Worm (Caenorhabditis elegans) whole organism, L4 larva: ENCODE results near the gene ttn-1.

ENCODE experiments used
- F37D6.2 ChIP-seq: sonication (generic microtip); optimal IDR thresholded peaks from 2 replicates; lab custom pipeline; 2016; ENCODE audit warnings: mild to moderate bottlenecking, missing genetic modification characterization, missing compliant biosample characterization
- T20F7.1 ChIP-seq: fragments of 200-800 bp; sonication (Bioruptor generic); optimal IDR thresholded peaks from 2 replicates; lab custom pipeline; 2018; ENCODE audit warnings: mild to moderate bottlenecking, missing genetic modification characterization, missing compliant biosample characterization
- Y105C5A.15 ChIP-seq: fragments of 200-800 bp; sonication (Bioruptor generic); IDR thresholded peaks from 2 replicates; pipeline ENCODE4 v1.3.6; 2022; ENCODE audit warnings: missing genetic modification characterization, missing compliant biosample characterization
- dve-1 ChIP-seq: sonication (generic microtip); optimal IDR thresholded peaks from 2 replicates; lab custom pipeline; 2017; ENCODE audit warnings: antibody characterized with exemption, mild to moderate bottlenecking, missing genetic modification characterization, missing compliant biosample characterization; ENCODE audit not compliant: insufficient read depth
- fos-1 ChIP-seq: fragments of 150-350 bp; optimal IDR thresholded peaks from 2 replicates; lab custom pipeline; 2014; ENCODE audit warnings: missing biosample characterization, missing genetic modification characterization
- nhr-11 ChIP-seq: fragments of 150-350 bp; optimal IDR thresholded peaks from 2 replicates; lab custom pipeline; 2014; ENCODE audit warnings: missing biosample characterization, missing genetic modification characterization
- nhr-41 ChIP-seq: fragments of 200-800 bp; sonication (Bioruptor generic); IDR thresholded peaks from 2 replicates; pipeline ENCODE4 v1.3.6; 2022; ENCODE audit warnings: missing genetic modification reagents, missing genetic modification characterization, missing compliant biosample characterization
- nhr-76 ChIP-seq: fragments of 150-350 bp; optimal IDR thresholded peaks from 2 replicates; lab custom pipeline; 2014; ENCODE audit warnings: missing biosample characterization, missing genetic modification characterization
- saeg-2 ChIP-seq: fragments of 200-800 bp; sonication (Bioruptor generic); IDR thresholded peaks from 2 replicates; pipeline ENCODE4 v1.3.6; 2022; ENCODE audit warnings: missing genetic modification reagents, missing genetic modification characterization, missing compliant biosample characterization
- spr-3 ChIP-seq: fragments of 200-800 bp; sonication (Bioruptor generic); optimal IDR thresholded peaks from 2 replicates; lab custom pipeline; 2018; ENCODE audit warnings: mild to moderate bottlenecking, missing genetic modification characterization, missing compliant biosample characterization
- unc-62 ChIP-seq, 3 experiments: fragments of 150-350 bp in 1 of 3; sonication (generic microtip); optimal IDR thresholded peaks in 2 of 3; peaks in 1 of 3; 1 replicate in 1 of 3; 2 replicates in 2 of 3; lab custom pipeline; 2014 to 2017; ENCODE audit warnings: missing biosample characterization in 3 of 3, missing genetic modification characterization in 3 of 3, missing genetic modification reagents in 3 of 3, missing genotype in 1 of 3

ce11 chrV:6128355-6128754, 74.1 kb downstream of the ttn-1 start:
- TF ChIP-seq F37D6.2 (tag; lab: Kevin White, UChicago) (no peak), nhr-76 (tag; lab: Kevin White, UChicago) (no peak), saeg-2 (GFP tag; lab: Robert Waterston, UW) (no peak), dve-1 (tag; lab: Kevin White, UChicago) (no peak), nhr-11 (tag; lab: Kevin White, UChicago) (no peak), T20F7.1 (GFP tag; lab: Kevin White, UChicago) (no peak), spr-3 (GFP tag; lab: Kevin White, UChicago) (no peak), unc-62 (GFP tag; optimal IDR thresholded peaks at IDR 0.05 in 1 of 2; lab: Kevin White, UChicago) (peak in 1 of 2 experiments; percentile 93), unc-62 (tag; optimal IDR thresholded peaks at IDR 0.05; lab: Kevin White, UChicago) (no peak), Y105C5A.15 (GFP tag; lab: Robert Waterston, UW) (no peak), nhr-41 (GFP tag; lab: Robert Waterston, UW) (no peak), fos-1 (tag; lab: Kevin White, UChicago) (no peak)
